Worm (Caenorhabditis elegans): ENCODE measurements around the gene lap-2.

Gene lap-2

ce11 chrV:13085917-13086552 is 42.5 kb downstream of the lap-2 start (continued):
- TF ChIP-seq pat-9 (tag; optimal IDR thresholded peaks at IDR 0.05) (no peak), ceh-2 (tag; optimal IDR thresholded peaks at IDR 0.05) (no peak), npax-4 (tag; optimal IDR thresholded peaks at IDR 0.05) (no peak), lim-6 (tag; optimal IDR thresholded peaks at IDR 0.05) (no peak), sox-2 (GFP tag; IDR thresholded peaks at IDR 0.05) (no peak), fax-1 (tag; optimal IDR thresholded peaks at IDR 0.05) (no peak), tbx-7 (tag; optimal IDR thresholded peaks at IDR 0.05) (no peak), ceh-34 (tag; optimal IDR thresholded peaks at IDR 0.05) (peak; percentile 48), C38D4.7 (GFP tag; optimal IDR thresholded peaks at IDR 0.05) (no peak), ahr-1 (tag; optimal IDR thresholded peaks at IDR 0.05) (no peak), nhr-232 (tag; optimal IDR thresholded peaks at IDR 0.05) (no peak), hlh-8 (tag; optimal IDR thresholded peaks at IDR 0.05) (no peak), nfya-1 (tag; optimal IDR thresholded peaks at IDR 0.05) (peak; percentile 66), sdc-2 (tag; optimal IDR thresholded peaks at IDR 0.05) (no peak), hlh-15 (tag; optimal IDR thresholded peaks at IDR 0.05) (no peak), sox-4 (tag; optimal IDR thresholded peaks at IDR 0.05) (no peak), ceh-24 (tag; optimal IDR thresholded peaks at IDR 0.05) (no peak), ceh-30 (tag; optimal IDR thresholded peaks at IDR 0.05) (no peak), fkh-6 (tag; optimal IDR thresholded peaks at IDR 0.05) (no peak), K09A11.1 (tag; optimal IDR thresholded peaks at IDR 0.05; ENCODE audit: insufficient read depth) (no peak), dmd-4 (tag; optimal IDR thresholded peaks at IDR 0.05; ENCODE audit: borderline replicate concordance) (no peak), pha-4 (tag; optimal IDR thresholded peaks at IDR 0.05) (no peak), nhr-11 (tag; optimal IDR thresholded peaks at IDR 0.05) (no peak), madf-2 (tag; optimal IDR thresholded peaks at IDR 0.05) (no peak), ttx-3 (tag; optimal IDR thresholded peaks at IDR 0.05) (no peak), dve-1 (tag; optimal IDR thresholded peaks at IDR 0.05) (no peak), ztf-16 (tag; optimal IDR thresholded peaks at IDR 0.05) (no peak), unc-55 (GFP tag; optimal IDR thresholded peaks at IDR 0.05) (peak; percentile 90), odd-2 (tag; optimal IDR thresholded peaks at IDR 0.05) (no peak), hlh-6 (tag; optimal IDR thresholded peaks at IDR 0.05) (no peak), pros-1 (tag; optimal IDR thresholded peaks at IDR 0.05) (no peak), mec-3 (tag; optimal IDR thresholded peaks at IDR 0.05; ENCODE audit: borderline replicate concordance) (no peak)

ce11 chrV:13088485-13088884 is 45.0 kb downstream of the lap-2 start:
- TF ChIP-seq ceh-18 (tag; optimal IDR thresholded peaks at IDR 0.05) (peak; percentile 32), pat-9 (tag; optimal IDR thresholded peaks at IDR 0.05) (no peak)

ce11 chrV:13090130-13090770 is 46.7 kb downstream of the lap-2 start, which contains the start of gene C34B4.4:
Gene C34B4.4 (plus strand): TSS chrV:13090405.
- TF ChIP-seq pat-9 (tag; optimal IDR thresholded peaks at IDR 0.05) (no peak), tbx-2 (tag; optimal IDR thresholded peaks at IDR 0.05) (no peak), sdc-2 (tag; optimal IDR thresholded peaks at IDR 0.05) (no peak), pha-2 (tag; optimal IDR thresholded peaks at IDR 0.05) (no peak), pha-4 (tag; optimal IDR thresholded peaks at IDR 0.05) (no peak)

ce11 chrV:13092349-13092748 is 48.8 kb downstream of the lap-2 start, which contains the start of gene lurp-4:
Gene lurp-4 (plus strand): TSS chrV:13092649.
- TF ChIP-seq nhr-11 (tag; optimal IDR thresholded peaks at IDR 0.05) (no peak), K09A11.1 (tag; optimal IDR thresholded peaks at IDR 0.05; ENCODE audit: insufficient read depth) (no peak), gmeb-2 (tag; optimal IDR thresholded peaks at IDR 0.05) (no peak), ets-4 (tag; optimal IDR thresholded peaks at IDR 0.05) (no peak), eyg-1 (tag; optimal IDR thresholded peaks at IDR 0.05) (no peak), madf-2 (tag; optimal IDR thresholded peaks at IDR 0.05) (no peak), ceh-31 (tag; optimal IDR thresholded peaks at IDR 0.05) (no peak), ama-1 (optimal IDR thresholded peaks at IDR 0.05) (no peak), elt-4 (tag; optimal IDR thresholded peaks at IDR 0.05) (no peak), ceh-48 (tag; optimal IDR thresholded peaks at IDR 0.05) (no peak)

Measured in whole organism, late embryonic.